Worm (Caenorhabditis elegans) whole organism, early embryonic: Measurements from ENCODE around the gene F22E5.13.
A peak's percentile ranks its signal among the peaks of the same experiment; 100 is the strongest.

Source experiments
- B0310.2 ChIP-seq: sonication (generic microtip); optimal IDR thresholded peaks from 2 replicates; lab custom pipeline; 2016; ENCODE audit warnings: mild to moderate bottlenecking, missing genetic modification characterization, missing compliant biosample characterization
- F13C5.2 ChIP-seq: sonication (generic microtip); optimal IDR thresholded peaks from 2 replicates; lab custom pipeline; 2017; ENCODE audit warnings: mild to moderate bottlenecking, missing genetic modification characterization, inconsistent platforms, missing compliant biosample characterization
- aly-1 ChIP-seq: sonication (generic microtip); optimal IDR thresholded peaks from 2 replicates; lab custom pipeline; 2016; ENCODE audit warnings: missing genetic modification characterization, missing compliant biosample characterization
- ama-1 ChIP-seq: fragments of 150-350 bp; optimal IDR thresholded peaks from 2 replicates; lab custom pipeline; 2014
- ceh-13 ChIP-seq: fragments of 200-800 bp; sonication (Bioruptor generic); optimal IDR thresholded peaks from 2 replicates; lab custom pipeline; 2018; ENCODE audit warnings: mild to moderate bottlenecking, missing genetic modification characterization, missing compliant biosample characterization
- ceh-36 ChIP-seq: sonication (generic microtip); optimal IDR thresholded peaks from 2 replicates; lab custom pipeline; 2016; ENCODE audit warnings: missing genetic modification characterization, inconsistent platforms, missing compliant biosample characterization
- ets-7 ChIP-seq: sonication (generic microtip); optimal IDR thresholded peaks from 2 replicates; lab custom pipeline; 2016; ENCODE audit warnings: missing genotype, missing genetic modification characterization, missing compliant biosample characterization
- flt-1 ChIP-seq: fragments of 200-800 bp; sonication (Bioruptor generic); IDR thresholded peaks from 2 replicates; pipeline ENCODE4 v1.3.6; 2022; ENCODE audit warnings: missing genetic modification characterization, missing compliant biosample characterization
- hmbx-1 ChIP-seq: sonication (generic microtip); optimal IDR thresholded peaks from 2 replicates; lab custom pipeline; 2016; ENCODE audit warnings: mild to moderate bottlenecking, missing genetic modification characterization, missing compliant biosample characterization
- hmg-4 ChIP-seq: fragments of 200-800 bp; sonication (Bioruptor generic); optimal IDR thresholded peaks from 2 replicates; lab custom pipeline; 2018; ENCODE audit warnings: mild to moderate bottlenecking, missing genetic modification characterization, missing compliant biosample characterization
- hnd-1 ChIP-seq: sonication (generic microtip); optimal IDR thresholded peaks from 2 replicates; lab custom pipeline; 2016; ENCODE audit warnings: missing genetic modification characterization, missing compliant biosample characterization
- pes-1 ChIP-seq: fragments of 200-800 bp; sonication (Bioruptor generic); IDR thresholded peaks from 2 replicates; pipeline ENCODE4 v1.3.6; 2022; ENCODE audit warnings: missing genetic modification reagents, missing genetic modification characterization, missing compliant biosample characterization
- scrt-1 ChIP-seq: fragments of 200-800 bp; sonication (Bioruptor generic); IDR thresholded peaks from 2 replicates; pipeline ENCODE4 v1.3.6; 2022; ENCODE audit warnings: missing genetic modification characterization, missing compliant biosample characterization
- sea-1 ChIP-seq: fragments of 200-800 bp; sonication (Bioruptor generic); conservative IDR thresholded peaks from 2 replicates; pipeline ENCODE4 v1.3.6; 2022; ENCODE audit warnings: missing genetic modification characterization, missing compliant biosample characterization
- tbx-11 ChIP-seq: fragments of 200-800 bp; sonication (Bioruptor generic); IDR thresholded peaks from 2 replicates; pipeline ENCODE4 v1.3.6; 2022; ENCODE audit warnings: missing genetic modification characterization, missing compliant biosample characterization
- tbx-37 ChIP-seq: fragments of 200-800 bp; sonication (Bioruptor generic); conservative IDR thresholded peaks from 2 replicates; pipeline ENCODE4 v1.3.6; 2022; ENCODE audit warnings: missing genetic modification reagents, missing genetic modification characterization, missing compliant biosample characterization
- tra-4 ChIP-seq: sonication (generic microtip); optimal IDR thresholded peaks from 2 replicates; lab custom pipeline; 2017; ENCODE audit warnings: missing genetic modification characterization, missing compliant biosample characterization

F22E5.13 gene

ce11 chrII:2639401-2640088, 9.9 kb downstream of the F22E5.13 start, which contains the start of gene F22E5.8:
F22E5.8 (plus strand) TSS chrII:2640038.
- TF ChIP-seq ceh-36 (tag; lab: Kevin White, UChicago) (peak; percentile 58), pes-1 (GFP tag; lab: Robert Waterston, UW) (0 out of 2 replicates have a peak, but pooled peaks have one; percentile 10)

ce11 chrII:2638062-2638461, 11.4 kb downstream of the F22E5.13 start, which contains the start of gene F22E5.9:
F22E5.9 (plus strand) TSS chrII:2638388.
- TF ChIP-seq hnd-1 (tag; lab: Kevin White, UChicago) (no peak), ceh-36 (tag; lab: Kevin White, UChicago) (no peak), hmg-4 (GFP tag; lab: Kevin White, UChicago) (no peak), tbx-37 (GFP tag; lab: Robert Waterston, UW) (no peak), ceh-13 (GFP tag; lab: Kevin White, UChicago) (no peak)

ce11 chrII:2637359-2637758, 12.1 kb downstream of the F22E5.13 start, which contains the start of gene F22E5.21:
F22E5.21 (minus strand) TSS chrII:2637459.
- TF ChIP-seq ama-1 (no peak), scrt-1 (no peak), ets-7 (tag; lab: Kevin White, UChicago) (no peak), B0310.2 (tag; lab: Kevin White, UChicago) (no peak), tbx-11 (GFP tag; lab: Robert Waterston, UW) (no peak), hmbx-1 (tag; lab: Kevin White, UChicago) (no peak), hnd-1 (tag; lab: Kevin White, UChicago) (no peak), sea-1 (no peak), flt-1 (no peak), pes-1 (GFP tag; lab: Robert Waterston, UW) (no peak), aly-1 (tag; lab: Kevin White, UChicago) (no peak)

ce11 chrII:2632194-2632593, 17.2 kb downstream of the F22E5.13 start:
- TF ChIP-seq ceh-36 (tag; lab: Kevin White, UChicago) = peak; percentile 76

ce11 chrII:2631169-2631568, 18.3 kb downstream of the F22E5.13 start, which contains the start of gene D2062.1:
D2062.1 (plus strand) TSS chrII:2631469.
- TF ChIP-seq ceh-13 (GFP tag; lab: Kevin White, UChicago) (no peak), tra-4 (tag; lab: Kevin White, UChicago) (no peak), B0310.2 (tag; lab: Kevin White, UChicago) (no peak), hnd-1 (tag; lab: Kevin White, UChicago) (no peak), tbx-11 (GFP tag; lab: Robert Waterston, UW) (no peak), hmbx-1 (tag; lab: Kevin White, UChicago) (no peak), hmg-4 (GFP tag; lab: Kevin White, UChicago) (no peak), F13C5.2 (tag; lab: Kevin White, UChicago) (no peak), ets-7 (tag; lab: Kevin White, UChicago) (no peak), flt-1 (no peak), aly-1 (tag; lab: Kevin White, UChicago) (no peak), sea-1 (no peak), ceh-36 (tag; lab: Kevin White, UChicago) (no peak), scrt-1 (no peak), tbx-37 (GFP tag; lab: Robert Waterston, UW) (no peak), pes-1 (GFP tag; lab: Robert Waterston, UW) (no peak), ama-1 (no peak)

- no peak for TF ChIP-seq flt-1
- no peak for TF ChIP-seq tbx-11 (GFP tag; lab: Robert Waterston, UW)
- no peak for TF ChIP-seq pes-1 (GFP tag; lab: Robert Waterston, UW)
- TF ChIP-seq ceh-13 (GFP tag; lab: Kevin White, UChicago) = no peak
- no peak for TF ChIP-seq hmg-4 (GFP tag; lab: Kevin White, UChicago)
- no peak for TF ChIP-seq hmbx-1 (tag; lab: Kevin White, UChicago)
- no peak for TF ChIP-seq tra-4 (tag; lab: Kevin White, UChicago)
Measured at ce11 chrII:2629270-2629669, 20.2 kb downstream of the F22E5.13 start, which contains the start of gene sri-37. sri-37 (plus strand) TSS chrII:2629570.

ce11 chrII:2628401-2628800, 21.0 kb downstream of the F22E5.13 start:
- TF ChIP-seq scrt-1 (no peak), ceh-36 (tag; lab: Kevin White, UChicago) (no peak), hnd-1 (tag; lab: Kevin White, UChicago) (no peak), hmbx-1 (tag; lab: Kevin White, UChicago) (no peak), sea-1 (no peak), ets-7 (tag; lab: Kevin White, UChicago) (no peak), ama-1 (no peak), pes-1 (GFP tag; lab: Robert Waterston, UW) (no peak), ceh-13 (GFP tag; lab: Kevin White, UChicago) (no peak), tra-4 (tag; lab: Kevin White, UChicago) (no peak), tbx-37 (GFP tag; lab: Robert Waterston, UW) (no peak), tbx-11 (GFP tag; lab: Robert Waterston, UW) (no peak), B0310.2 (tag; lab: Kevin White, UChicago) (no peak), flt-1 (no peak), F13C5.2 (tag; lab: Kevin White, UChicago) (no peak)
